Fruit fly (Drosophila melanogaster): ENCODE data around the gene CG13033.

DNA sequence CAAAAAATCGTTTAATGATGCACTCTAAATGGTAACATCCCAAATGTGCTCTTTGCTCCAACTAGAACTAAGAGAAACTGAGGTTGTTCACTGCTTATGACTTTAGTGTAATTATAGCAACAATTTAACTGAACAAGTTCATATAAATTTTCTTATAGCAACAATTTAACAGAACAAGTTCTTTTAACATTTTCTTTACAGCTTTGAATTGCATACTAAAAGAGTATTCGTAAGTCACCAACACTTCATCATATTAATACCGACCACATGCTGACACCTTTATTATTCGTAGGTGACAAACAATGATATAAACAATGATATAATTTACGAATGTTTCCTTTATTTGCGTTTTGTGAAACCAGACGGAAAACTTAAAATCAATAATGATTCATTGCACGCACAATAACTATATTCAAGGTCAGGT, 50.8 kb downstream of the CG13033 start:
- TF ChIP-seq psq (optimal IDR thresholded peaks at IDR 0.05) (no peak), insv (optimal IDR thresholded peaks at IDR 0.05) (no peak), Sin3A (optimal IDR thresholded peaks at IDR 0.05) (no peak), ttk (optimal IDR thresholded peaks at IDR 0.05) (no peak)

Data from Kc167 (cell line).